Fruit fly (Drosophila melanogaster) ovary, adult (tissue): Measurements from ENCODE around the gene Septin2.

Experiments
- CG17801 ChIP-seq: fragments of 200-800 bp; optimal IDR thresholded peaks from 2 replicates; lab custom pipeline; 2019; ENCODE audit warnings: missing biosample characterization, mild to moderate bottlenecking, missing genetic modification characterization, moderate library complexity; ENCODE audit not compliant: partially characterized antibody

The Septin2 gene

dm6 chr3R:20604078-20604477 lies 15.9 kb upstream of the Septin2 start:
- TF ChIP-seq CG17801 (GFP tag; lab: Kevin White, UChicago), result no peak

dm6 chr3R:20602599-20602998 lies 14.4 kb upstream of the Septin2 start:
- TF ChIP-seq CG17801 (GFP tag; lab: Kevin White, UChicago), result no peak

- no peak for TF ChIP-seq CG17801 (GFP tag; lab: Kevin White, UChicago)
Observed at dm6 chr3R:20600109-20600508, 12.0 kb upstream of the Septin2 start.

dm6 chr3R:20597407-20598325 lies 9.5 kb upstream of the Septin2 start:
- TF ChIP-seq CG17801 (GFP tag; lab: Kevin White, UChicago), result no peak

- TF ChIP-seq CG17801 (GFP tag; lab: Kevin White, UChicago), result no peak
Observed at dm6 chr3R:20596337-20596962, 8.3 kb upstream of the Septin2 start.

- TF ChIP-seq CG17801 (GFP tag; lab: Kevin White, UChicago), result no peak
Observed at dm6 chr3R:20595901-20596300, 7.7 kb upstream of the Septin2 start.

dm6 chr3R:20595145-20595812 lies 7.1 kb upstream of the Septin2 start:
- no peak for TF ChIP-seq CG17801 (GFP tag; lab: Kevin White, UChicago)

- peak; percentile 89 for TF ChIP-seq CG17801 (GFP tag; lab: Kevin White, UChicago)
Observed at dm6 chr3R:20594194-20595144, 6.3 kb upstream of the Septin2 start.

- TF ChIP-seq CG17801 (GFP tag; lab: Kevin White, UChicago), result no peak
Observed at dm6 chr3R:20593463-20593838, 5.3 kb upstream of the Septin2 start.

- peak; percentile 35 for TF ChIP-seq CG17801 (GFP tag; lab: Kevin White, UChicago)
Observed at dm6 chr3R:20592517-20593462, 4.6 kb upstream of the Septin2 start, which contains the start of the genes Pus1 and bon. Gene Pus1 (minus strand): TSS chr3R:20592671. Gene bon (plus strand): TSS chr3R:20593139.

dm6 chr3R:20588480-20588785 lies 277 bp upstream of the Septin2 start, which contains the start of gene Srp72:
Gene Srp72 (plus strand): TSS chr3R:20588711.
- TF ChIP-seq CG17801 (GFP tag; lab: Kevin White, UChicago), result peak; percentile 67

dm6 chr3R:20586409-20586808 lies 1.7 kb downstream of the Septin2 start:
- no peak for TF ChIP-seq CG17801 (GFP tag; lab: Kevin White, UChicago)

dm6 chr3R:20585566-20585965 lies 2.6 kb downstream of the Septin2 start, which contains the start of gene CG16953:
Gene CG16953 (minus strand): TSS chr3R:20585833.
- peak; percentile 40 for TF ChIP-seq CG17801 (GFP tag; lab: Kevin White, UChicago)
